Fruit fly (Drosophila melanogaster) whole organism, pupa: ENCODE measurements around the gene CG7025.

Experiments used
- CG10348 ChIP-seq: fragments of 200-800 bp; sonication (Bioruptor generic); IDR thresholded peaks from 2 replicates; pipeline ENCODE4 v1.3.6; 2022; ENCODE audit warnings: missing biosample characterization, missing genetic modification characterization
- CG12605 ChIP-seq: fragments of 200-800 bp; sonication (Bioruptor generic); IDR thresholded peaks from 2 replicates; pipeline ENCODE4 v1.3.6; 2022; ENCODE audit warnings: missing biosample characterization, missing genetic modification characterization
- CG13204 ChIP-seq: fragments of 200-800 bp; sonication (Bioruptor generic); optimal IDR thresholded peaks from 2 replicates; lab custom pipeline; 2018; ENCODE audit warnings: missing biosample characterization, mild to moderate bottlenecking, missing genetic modification characterization, moderate library complexity
- CG14655 ChIP-seq: fragments of 200-800 bp; sonication (Bioruptor generic); optimal IDR thresholded peaks from 3 replicates; lab custom pipeline; 2017; ENCODE audit warnings: mild to moderate bottlenecking, missing biosample characterization, missing genetic modification reagents, missing genetic modification characterization
- CG15710 ChIP-seq: fragments of 200-800 bp; sonication (Bioruptor generic); optimal IDR thresholded peaks from 2 replicates; lab custom pipeline; 2018; ENCODE audit warnings: missing biosample characterization, mild to moderate bottlenecking, missing genetic modification characterization, moderate library complexity
- CG17806 ChIP-seq: fragments of 200-800 bp; sonication (Bioruptor generic); optimal IDR thresholded peaks from 2 replicates; lab custom pipeline; 2018; ENCODE audit warnings: missing biosample characterization, mild to moderate bottlenecking, missing genetic modification characterization, moderate library complexity
- CG32121 ChIP-seq: fragments of 200-800 bp; sonication (Bioruptor generic); IDR thresholded peaks from 2 replicates; pipeline ENCODE4 v1.3.6; 2022; ENCODE audit warnings: missing biosample characterization, missing genetic modification characterization
- CG34367 ChIP-seq: fragments of 200-800 bp; sonication (Bioruptor generic); optimal IDR thresholded peaks from 2 replicates; lab custom pipeline; 2018; ENCODE audit warnings: missing biosample characterization, mild to moderate bottlenecking, missing genetic modification characterization
- CG4496 ChIP-seq: fragments of 200-800 bp; sonication (Bioruptor generic); IDR thresholded peaks from 3 replicates; pipeline ENCODE4 v1.3.6; 2022; ENCODE audit warnings: missing biosample characterization, missing genetic modification characterization
- CG8159 ChIP-seq: fragments of 200-800 bp; sonication (Bioruptor generic); optimal IDR thresholded peaks from 3 replicates; lab custom pipeline; 2018; ENCODE audit warnings: missing biosample characterization, mild to moderate bottlenecking, missing genetic modification characterization, moderate library complexity
- CG8301 ChIP-seq: fragments of 200-800 bp; sonication (Bioruptor generic); optimal IDR thresholded peaks from 2 replicates; lab custom pipeline; 2018; ENCODE audit warnings: missing biosample characterization, mild to moderate bottlenecking, missing genetic modification characterization
- CG9948 ChIP-seq: fragments of 200-800 bp; sonication (Bioruptor generic); optimal IDR thresholded peaks from 2 replicates; lab custom pipeline; 2018; ENCODE audit warnings: missing biosample characterization, mild to moderate bottlenecking, missing genetic modification characterization, moderate library complexity
- D1 ChIP-seq: fragments of 200-800 bp; sonication (Bioruptor generic); optimal IDR thresholded peaks from 2 replicates; lab custom pipeline; 2018; ENCODE audit warnings: missing biosample characterization, mild to moderate bottlenecking, missing genetic modification characterization, moderate library complexity
- EcR ChIP-seq: fragments of 200-800 bp; sonication (Bioruptor generic); optimal IDR thresholded peaks from 3 replicates; lab custom pipeline; 2019; ENCODE audit warnings: missing biosample characterization, missing genetic modification characterization, mild to moderate bottlenecking, moderate library complexity, missing genetic modification reagents
- Ets98B ChIP-seq: fragments of 200-800 bp; sonication (Bioruptor generic); IDR thresholded peaks from 2 replicates; pipeline ENCODE4 v1.3.6; 2022; ENCODE audit warnings: missing biosample characterization, missing genetic modification characterization
- Pif1A ChIP-seq: fragments of 200-800 bp; sonication (Bioruptor generic); optimal IDR thresholded peaks from 3 replicates; lab custom pipeline; 2016; ENCODE audit warnings: missing biosample characterization, missing genetic modification characterization
- Pif1B ChIP-seq: fragments of 200-800 bp; sonication (Bioruptor generic); optimal IDR thresholded peaks from 3 replicates; lab custom pipeline; 2016; ENCODE audit warnings: missing biosample characterization, missing genetic modification characterization
- Snoo ChIP-seq: fragments of 200-800 bp; sonication (Bioruptor generic); optimal IDR thresholded peaks from 3 replicates; lab custom pipeline; 2017; ENCODE audit warnings: missing biosample characterization, mild to moderate bottlenecking, missing genetic modification characterization, inconsistent platforms
- fd96Ca ChIP-seq: fragments of 200-800 bp; sonication (Bioruptor generic); IDR thresholded peaks from 3 replicates; pipeline ENCODE4 v1.3.6; 2022; ENCODE audit warnings: missing biosample characterization, missing genetic modification characterization
- gl ChIP-seq: fragments of 200-800 bp; sonication (Bioruptor generic); optimal IDR thresholded peaks from 2 replicates; lab custom pipeline; 2018; ENCODE audit warnings: missing biosample characterization, mild to moderate bottlenecking, missing genetic modification characterization
- rn ChIP-seq: fragments of 200-800 bp; sonication (Bioruptor generic); IDR thresholded peaks from 2 replicates; pipeline ENCODE4 v1.3.6; 2022; ENCODE audit warnings: missing biosample characterization, missing genetic modification characterization

Gene CG7025

DNA sequence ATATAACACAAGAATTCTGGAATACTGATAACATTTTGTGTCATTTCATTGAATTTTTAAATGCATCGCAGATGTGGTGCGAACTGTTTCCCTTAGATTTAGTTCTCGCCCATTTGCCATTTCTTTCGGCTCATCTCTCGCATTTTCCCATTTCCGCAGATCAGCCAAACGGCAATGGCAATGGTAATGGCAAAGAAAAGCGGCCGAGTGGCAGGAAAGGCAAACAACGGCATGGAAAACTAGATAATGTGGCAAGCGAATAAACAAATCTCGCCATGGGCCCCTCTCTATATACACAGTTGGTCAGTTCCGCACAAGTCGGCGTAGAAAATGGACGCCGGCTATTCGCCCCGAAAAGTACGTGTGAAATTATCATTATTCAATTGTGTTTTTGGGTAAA, 26.7 kb downstream of the CG7025 start, which contains the start of gene Myo28B1:
Gene Myo28B1, plus strand, starts transcription at position 301 of the 400 bp plus-strand sequence.
- TF ChIP-seq rn (GFP tag; lab: Robert Waterston, UW) (no peak), Pif1B (GFP tag; lab: Kevin White, UChicago) (no peak), CG12605 (GFP tag; lab: Robert Waterston, UW) (no peak), CG9948 (tag; lab: Kevin White, UChicago) (no peak), CG13204 (no peak), CG14655 (GFP tag; lab: Kevin White, UChicago) (no peak), CG8301 (tag; lab: Kevin White, UChicago) (no peak), CG32121 (GFP tag; lab: Robert Waterston, UW) (no peak)

DNA sequence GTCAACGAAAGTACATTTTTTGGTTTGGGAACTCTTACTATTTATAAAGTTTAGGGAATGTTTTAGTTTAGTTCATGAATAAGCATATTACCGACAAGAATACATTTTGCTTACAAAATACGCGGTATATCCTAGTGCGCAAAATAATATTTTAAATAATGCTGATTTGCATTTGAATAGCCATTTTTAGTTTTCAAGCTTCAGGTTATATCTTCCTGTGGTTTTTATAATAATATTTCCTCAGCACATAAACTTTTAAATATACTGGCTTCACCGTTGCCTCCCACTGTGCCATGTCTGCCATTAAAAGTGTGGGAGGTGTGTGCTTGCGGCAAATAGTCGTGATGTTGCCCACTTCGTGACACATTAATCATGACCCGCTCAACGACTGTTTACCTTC, 32.4 kb downstream of the CG7025 start:
- TF ChIP-seq CG12605 (GFP tag; lab: Robert Waterston, UW): no peak
- no peak for TF ChIP-seq CG8159 (tag; lab: Kevin White, UChicago)
- TF ChIP-seq gl (tag; lab: Kevin White, UChicago): no peak
- TF ChIP-seq Pif1A (GFP tag; lab: Kevin White, UChicago): no peak
- no peak for TF ChIP-seq Pif1B (GFP tag; lab: Kevin White, UChicago)
- TF ChIP-seq CG32121 (GFP tag; lab: Robert Waterston, UW): no peak
- TF ChIP-seq CG4496 (GFP tag; lab: Robert Waterston, UW): no peak
- TF ChIP-seq CG10348 (GFP tag; lab: Robert Waterston, UW): no peak

DNA sequence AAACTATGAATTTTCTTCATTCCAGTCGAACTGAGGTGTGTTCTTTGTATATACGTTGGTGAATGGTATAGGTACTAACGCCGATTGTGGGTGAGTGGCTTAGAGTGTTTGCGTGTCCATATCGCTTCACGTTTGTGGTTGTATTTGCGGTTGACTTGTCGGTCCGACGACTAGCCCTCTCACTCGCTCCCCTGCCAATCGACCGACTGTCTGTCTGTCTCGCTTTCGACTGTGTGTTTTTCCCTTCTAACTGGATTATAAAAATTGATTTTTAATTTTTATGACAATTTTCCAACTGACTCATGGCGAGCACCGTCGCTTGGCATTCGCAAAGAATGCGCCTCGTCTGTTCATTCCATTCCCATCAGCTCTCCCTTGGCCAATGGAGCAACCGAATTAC, 32.9 kb downstream of the CG7025 start:
- no peak for TF ChIP-seq CG12605 (GFP tag; lab: Robert Waterston, UW)
- no peak for TF ChIP-seq Ets98B (GFP tag; lab: Robert Waterston, UW)
- no peak for TF ChIP-seq CG17806 (tag; lab: Kevin White, UChicago)
- TF ChIP-seq CG8159 (tag; lab: Kevin White, UChicago): no peak

DNA sequence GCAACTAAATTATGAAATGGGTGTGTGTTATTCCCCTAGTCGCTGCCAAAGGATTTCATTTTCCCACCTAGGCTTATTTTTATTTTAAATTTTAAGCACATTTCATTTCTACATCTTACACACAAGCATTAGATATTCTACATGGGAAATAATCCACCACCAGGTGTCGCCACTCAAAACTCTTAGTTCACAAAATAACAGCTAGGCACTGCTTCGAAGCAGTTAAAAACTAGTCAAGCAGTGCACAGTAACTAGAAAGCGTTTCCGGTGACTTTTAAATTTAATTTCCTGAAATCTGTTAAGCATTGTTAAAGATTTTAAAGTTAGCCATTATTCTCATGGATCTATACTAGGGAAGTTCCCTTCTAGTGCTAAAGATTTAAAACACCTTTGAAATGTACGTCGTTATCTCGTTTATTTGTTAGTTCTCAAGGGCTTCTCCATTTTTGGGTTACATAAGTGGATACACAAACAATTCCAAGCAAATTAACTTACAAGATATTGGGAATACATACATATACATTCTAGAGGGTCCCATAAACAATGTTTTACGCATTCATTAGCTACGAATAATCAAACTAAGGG, 50.8 kb downstream of the CG7025 start:
- TF ChIP-seq fd96Ca (GFP tag; lab: Robert Waterston, UW): no peak
- TF ChIP-seq Pif1A (GFP tag; lab: Kevin White, UChicago): no peak
- no peak for TF ChIP-seq Pif1B (GFP tag; lab: Kevin White, UChicago)
- TF ChIP-seq Snoo (tag; lab: Kevin White, UChicago): no peak
- peak; percentile 50; the same call in 1 of the 2 replicates for TF ChIP-seq rn (GFP tag; lab: Robert Waterston, UW)
- TF ChIP-seq CG12605 (GFP tag; lab: Robert Waterston, UW): no peak
- no peak for TF ChIP-seq gl (tag; lab: Kevin White, UChicago)
- no peak for TF ChIP-seq CG9948 (tag; lab: Kevin White, UChicago)
- TF ChIP-seq CG15710 (tag; lab: Kevin White, UChicago): no peak
- TF ChIP-seq Ets98B (GFP tag; lab: Robert Waterston, UW): peak; percentile 6; the same call in 1 of the 2 replicates
- no peak for TF ChIP-seq CG10348 (GFP tag; lab: Robert Waterston, UW)
- peak; percentile 82; the same call in 1 of the 3 replicates for TF ChIP-seq CG4496 (GFP tag; lab: Robert Waterston, UW)
- no peak for TF ChIP-seq CG17806 (tag; lab: Kevin White, UChicago)
- TF ChIP-seq CG8159 (tag; lab: Kevin White, UChicago): no peak
- TF ChIP-seq EcR (GFP tag; lab: Kevin White, UChicago): no peak
- no peak for TF ChIP-seq CG34367
- no peak for TF ChIP-seq CG14655 (GFP tag; lab: Kevin White, UChicago)
- no peak for TF ChIP-seq CG8301 (tag; lab: Kevin White, UChicago)
- TF ChIP-seq CG13204: no peak
- no peak for TF ChIP-seq D1
- TF ChIP-seq, all 21 proteins: peak for 3
